Fruit fly (Drosophila melanogaster) whole organism, embryonic: ENCODE measurements around the gene Cyp303a1.
A peak's percentile ranks its signal among the peaks of the same experiment; 100 is the strongest.

Experiments
- ATbp ChIP-seq: fragments of 200-800 bp; sonication (Bioruptor generic); optimal IDR thresholded peaks from 2 replicates; lab custom pipeline; 2017; ENCODE audit warnings: missing biosample characterization, mild to moderate bottlenecking, missing genetic modification characterization, missing genetic modification reagents
- CG10147 ChIP-seq: fragments of 200-800 bp; sonication (Bioruptor generic); optimal IDR thresholded peaks from 2 replicates; lab custom pipeline; 2019; ENCODE audit warnings: missing biosample characterization, mild to moderate bottlenecking, missing genetic modification characterization, moderate library complexity
- CG10209 ChIP-seq: fragments of 200-800 bp; sonication (Bioruptor generic); optimal IDR thresholded peaks from 3 replicates; lab custom pipeline; 2017; ENCODE audit warnings: missing biosample characterization, mild to moderate bottlenecking, missing genetic modification characterization, missing genetic modification reagents
- CG1024 ChIP-seq: fragments of 200-800 bp; sonication (Bioruptor generic); IDR thresholded peaks from 2 replicates; pipeline ENCODE4 v1.3.6; 2022; ENCODE audit warnings: missing biosample characterization, missing genetic modification characterization
- CG11247 ChIP-seq: fragments of 200-800 bp; sonication (Bioruptor generic); IDR thresholded peaks from 2 replicates; pipeline ENCODE4 v1.3.6; 2022; ENCODE audit warnings: missing biosample characterization, missing genetic modification characterization
- CG11504 ChIP-seq: fragments of 200-800 bp; sonication (Bioruptor generic); optimal IDR thresholded peaks from 3 replicates; lab custom pipeline; 2019; ENCODE audit warnings: missing biosample characterization, mild to moderate bottlenecking, missing genetic modification characterization, moderate library complexity
- CG12104 ChIP-seq: fragments of 200-800 bp; sonication (Bioruptor generic); optimal IDR thresholded peaks from 3 replicates; lab custom pipeline; 2016; ENCODE audit warnings: missing biosample characterization, missing genetic modification characterization
- CG12769 ChIP-seq: fragments of 200-800 bp; sonication (Bioruptor generic); optimal IDR thresholded peaks from 2 replicates; lab custom pipeline; 2019; ENCODE audit warnings: missing biosample characterization, mild to moderate bottlenecking, missing genetic modification characterization, moderate library complexity
- CG1603 ChIP-seq: fragments of 200-800 bp; sonication (Bioruptor generic); optimal IDR thresholded peaks from 2 replicates; lab custom pipeline; 2019; ENCODE audit warnings: missing biosample characterization, mild to moderate bottlenecking, missing genetic modification characterization, moderate library complexity
- CG17612 ChIP-seq: fragments of 200-800 bp; sonication (Bioruptor generic); IDR thresholded peaks from 2 replicates; pipeline ENCODE4 v1.3.6; 2022; ENCODE audit warnings: missing biosample characterization, missing genetic modification characterization
- CG2199 ChIP-seq: fragments of 200-800 bp; sonication (Bioruptor generic); IDR thresholded peaks from 3 replicates; pipeline ENCODE4 v1.3.6; 2022; ENCODE audit warnings: missing biosample characterization, missing genetic modification characterization
- CG3065 ChIP-seq: fragments of 200-800 bp; sonication (Bioruptor generic); optimal IDR thresholded peaks from 2 replicates; lab custom pipeline; 2016; ENCODE audit warnings: missing biosample characterization, missing genetic modification characterization
- CG3163 ChIP-seq: fragments of 200-800 bp; sonication (Bioruptor generic); optimal IDR thresholded peaks from 3 replicates; lab custom pipeline; 2016; ENCODE audit warnings: missing biosample characterization, missing genetic modification characterization
- CG6765 ChIP-seq: fragments of 200-800 bp; sonication (Bioruptor generic); optimal IDR thresholded peaks from 3 replicates; lab custom pipeline; 2017; ENCODE audit warnings: missing biosample characterization, mild to moderate bottlenecking, missing genetic modification characterization
- CG6813 ChIP-seq: fragments of 200-800 bp; sonication (Bioruptor generic); optimal IDR thresholded peaks from 2 replicates; lab custom pipeline; 2017; ENCODE audit warnings: missing biosample characterization, missing genetic modification characterization, mild to moderate bottlenecking, moderate library complexity, missing genetic modification reagents
- CG7786 ChIP-seq: fragments of 200-800 bp; sonication (Bioruptor generic); optimal IDR thresholded peaks from 2 replicates; lab custom pipeline; 2016; ENCODE audit warnings: missing biosample characterization, missing genetic modification characterization
- CG7987 ChIP-seq: fragments of 200-800 bp; sonication (Bioruptor generic); optimal IDR thresholded peaks from 2 replicates; lab custom pipeline; 2018; ENCODE audit warnings: missing biosample characterization, mild to moderate bottlenecking, missing genetic modification characterization, moderate library complexity
- CG8388 ChIP-seq: fragments of 200-800 bp; sonication (Bioruptor generic); optimal IDR thresholded peaks from 2 replicates; lab custom pipeline; 2019; ENCODE audit warnings: missing biosample characterization, mild to moderate bottlenecking, missing genetic modification characterization, moderate library complexity
- CG8478 ChIP-seq: fragments of >200 bp; optimal IDR thresholded peaks from 2 replicates; lab custom pipeline; 2018
- CG8924 ChIP-seq: fragments of 200-800 bp; optimal IDR thresholded peaks from 3 replicates; lab custom pipeline; 2019; ENCODE audit warnings: missing biosample characterization, mild to moderate bottlenecking, missing genetic modification characterization, moderate library complexity
- CG9215 ChIP-seq: fragments of 200-800 bp; sonication (Bioruptor generic); IDR thresholded peaks from 2 replicates; pipeline ENCODE4 v1.3.6; 2022; ENCODE audit warnings: missing biosample characterization, missing genetic modification characterization
- CG9609 ChIP-seq: fragments of 200-800 bp; sonication (Bioruptor generic); optimal IDR thresholded peaks from 3 replicates; lab custom pipeline; 2016; ENCODE audit warnings: missing biosample characterization, missing genetic modification characterization
- CG9876 ChIP-seq: fragments of 200-800 bp; sonication (Bioruptor generic); optimal IDR thresholded peaks from 2 replicates; lab custom pipeline; 2016; ENCODE audit warnings: missing biosample characterization, missing genetic modification characterization
- Dad ChIP-seq: fragments of 200-800 bp; sonication (Bioruptor generic); optimal IDR thresholded peaks from 3 replicates; lab custom pipeline; 2016; ENCODE audit warnings: missing biosample characterization, missing genetic modification characterization
- Dek ChIP-seq: fragments of 200-800 bp; sonication (Bioruptor generic); optimal IDR thresholded peaks from 3 replicates; lab custom pipeline; 2019; ENCODE audit warnings: missing biosample characterization, mild to moderate bottlenecking, missing genetic modification characterization, moderate library complexity
- Fer1 ChIP-seq: fragments of 200-800 bp; sonication (Bioruptor generic); optimal IDR thresholded peaks from 2 replicates; lab custom pipeline; 2017; ENCODE audit warnings: missing biosample characterization, mild to moderate bottlenecking, missing genetic modification characterization
- HHEX ChIP-seq: fragments of 200-800 bp; sonication (Bioruptor generic); optimal IDR thresholded peaks from 3 replicates; lab custom pipeline; 2017; ENCODE audit warnings: missing biosample characterization, mild to moderate bottlenecking, missing genetic modification characterization, missing genetic modification reagents
- Mad ChIP-seq: fragments of 200-800 bp; sonication (Bioruptor generic); optimal IDR thresholded peaks from 2 replicates; lab custom pipeline; 2016; ENCODE audit warnings: missing biosample characterization, missing genetic modification characterization
- Max ChIP-seq: fragments of 200-800 bp; sonication (Bioruptor generic); optimal IDR thresholded peaks from 2 replicates; lab custom pipeline; 2016; ENCODE audit warnings: missing biosample characterization, mild to moderate bottlenecking, missing genetic modification characterization
- Med ChIP-seq: fragments of 200-800 bp; sonication (Bioruptor generic); peaks from one replicate; lab custom pipeline; 2016; ENCODE audit warnings: missing biosample characterization, missing genetic modification characterization, mild to moderate bottlenecking, inconsistent platforms, moderate library complexity
- Oli ChIP-seq: fragments of 200-800 bp; sonication (Bioruptor generic); optimal IDR thresholded peaks from 2 replicates; lab custom pipeline; 2018; ENCODE audit warnings: missing biosample characterization, mild to moderate bottlenecking, missing genetic modification characterization, moderate library complexity
- Sin3A ChIP-seq: fragments of >200 bp; optimal IDR thresholded peaks from 2 replicates; lab custom pipeline; 2018
- Ssrp ChIP-seq: fragments of 200-800 bp; sonication (Bioruptor generic); optimal IDR thresholded peaks from 2 replicates; lab custom pipeline; 2018; ENCODE audit warnings: missing biosample characterization, mild to moderate bottlenecking, missing genetic modification characterization, moderate library complexity
- Trl ChIP-seq, 3 experiments: fragments of >200 bp in 2 of 3; fragments of 200-800 bp in 1 of 3; sonication (Bioruptor generic) in 1 of 3; optimal IDR thresholded peaks; 2 replicates in 1 of 3; 3 replicates in 2 of 3; lab custom pipeline; 2016 to 2017; ENCODE audit warnings: missing biosample characterization in 1 of 3, missing genetic modification characterization in 1 of 3
- caup ChIP-seq: fragments of 200-800 bp; sonication (Bioruptor generic); optimal IDR thresholded peaks from 3 replicates; lab custom pipeline; 2017; ENCODE audit warnings: missing biosample characterization, mild to moderate bottlenecking, missing genetic modification characterization, moderate library complexity; ENCODE audit not compliant: severe bottlenecking
- eve ChIP-seq, 2 experiments: fragments of >200 bp; optimal IDR thresholded peaks; 2 replicates each; lab custom pipeline; 2017; ENCODE audit warnings: missing biosample characterization in 2 of 2, missing genetic modification characterization in 2 of 2
- fd96Cb ChIP-seq: fragments of 200-800 bp; sonication (Bioruptor generic); optimal IDR thresholded peaks from 2 replicates; lab custom pipeline; 2018; ENCODE audit warnings: missing biosample characterization, mild to moderate bottlenecking, missing genetic modification characterization, moderate library complexity
- grau ChIP-seq: fragments of 200-800 bp; optimal IDR thresholded peaks from 3 replicates; lab custom pipeline; 2019; ENCODE audit warnings: missing biosample characterization, mild to moderate bottlenecking, missing genetic modification characterization, moderate library complexity
- hb ChIP-seq: fragments of 200-800 bp; sonication (Bioruptor generic); IDR thresholded peaks from 3 replicates; pipeline ENCODE4 v1.3.6; 2022; ENCODE audit warnings: missing biosample characterization, missing genetic modification characterization; ENCODE audit not compliant: partially characterized antibody
- lilli ChIP-seq: fragments of 200-800 bp; sonication (Bioruptor generic); optimal IDR thresholded peaks from 3 replicates; lab custom pipeline; 2016; ENCODE audit warnings: missing biosample characterization, missing genetic modification characterization
- oc ChIP-seq: fragments of 200-800 bp; sonication (Bioruptor generic); optimal IDR thresholded peaks from 2 replicates; lab custom pipeline; 2018; ENCODE audit warnings: missing biosample characterization, mild to moderate bottlenecking, missing genetic modification characterization, moderate library complexity
- pho ChIP-seq: fragments of 200-800 bp; sonication (Bioruptor generic); optimal IDR thresholded peaks from 2 replicates; lab custom pipeline; 2016; ENCODE audit warnings: missing biosample characterization, missing genetic modification characterization
- sc ChIP-seq, 3 experiments: fragments of >200 bp in 2 of 3; fragments of 200-800 bp in 1 of 3; sonication (Bioruptor generic) in 1 of 3; optimal IDR thresholded peaks; 2 replicates in 2 of 3; 3 replicates in 1 of 3; lab custom pipeline; 2017; ENCODE audit warnings: mild to moderate bottlenecking in 1 of 3, missing biosample characterization in 1 of 3, missing genetic modification characterization in 1 of 3, missing genetic modification reagents in 1 of 3
- scrt ChIP-seq: fragments of 200-800 bp; sonication (Bioruptor generic); optimal IDR thresholded peaks from 2 replicates; lab custom pipeline; 2018; ENCODE audit warnings: missing biosample characterization, mild to moderate bottlenecking, missing genetic modification characterization, moderate library complexity
- slp2 ChIP-seq: fragments of 200-800 bp; sonication (Bioruptor generic); optimal IDR thresholded peaks from 2 replicates; lab custom pipeline; 2016; ENCODE audit warnings: missing biosample characterization, missing genetic modification characterization
- sna ChIP-seq: fragments of 200-800 bp; sonication (Bioruptor generic); IDR thresholded peaks from 2 replicates; pipeline ENCODE4 v1.3.6; 2022; ENCODE audit warnings: missing biosample characterization, missing genetic modification characterization; ENCODE audit not compliant: partially characterized antibody

The Cyp303a1 gene

DNA sequence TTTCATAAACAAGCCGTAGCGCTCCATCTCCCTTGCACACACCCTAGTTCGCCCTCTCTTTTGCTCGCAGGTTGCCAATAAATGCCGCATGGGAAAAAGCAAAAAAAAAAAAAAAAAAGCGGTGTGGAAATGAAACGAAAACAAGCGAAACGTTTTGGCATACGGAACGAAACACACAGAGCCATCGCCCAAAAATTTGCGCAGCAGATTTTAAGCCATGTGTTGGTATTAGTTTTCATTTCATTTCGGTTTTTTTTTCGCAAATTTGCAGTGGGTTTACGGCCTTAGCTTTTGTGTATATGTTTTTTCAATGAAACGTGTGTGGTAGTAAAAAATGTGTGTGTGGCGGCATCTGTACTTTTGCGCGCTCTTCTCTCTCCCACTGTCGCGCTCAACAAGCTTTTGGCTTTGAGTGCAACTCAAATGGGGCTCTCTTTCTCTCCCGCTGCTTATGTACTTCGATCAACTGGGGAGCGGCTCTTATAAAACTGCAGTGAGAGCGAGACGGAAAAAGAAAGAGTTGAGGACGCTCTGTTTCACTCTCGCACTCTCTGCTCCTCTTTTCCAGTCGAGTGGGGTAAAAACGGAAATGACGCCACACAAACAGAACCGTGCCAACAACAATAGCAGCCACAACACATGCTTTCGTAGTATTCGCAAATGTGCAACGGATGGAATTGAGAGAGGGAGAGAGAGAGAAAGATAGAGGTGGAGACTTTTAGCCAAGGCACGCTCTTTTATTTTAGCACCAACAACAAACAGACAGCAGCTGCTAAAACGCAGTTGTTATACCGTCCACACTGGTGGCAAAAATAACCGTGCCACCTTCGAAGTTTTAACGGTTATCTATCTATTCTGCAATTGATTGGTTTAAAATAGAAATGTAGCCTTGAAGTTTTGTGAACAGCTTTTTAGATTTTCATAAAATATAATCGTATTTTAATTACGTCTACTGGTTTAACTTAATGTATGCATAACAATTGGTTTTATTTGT is 9.4 kb upstream of the Cyp303a1 start (continued):
- TF ChIP-seq CG8388 (GFP tag; lab: Kevin White, UChicago) = peak; percentile 54
- no peak for TF ChIP-seq CG9215
- TF ChIP-seq Dad (GFP tag; lab: Kevin White, UChicago) = peak; percentile 31
- peak; percentile 72 for TF ChIP-seq CG7987 (GFP tag; lab: Kevin White, UChicago)
- no peak for TF ChIP-seq CG11247 (GFP tag; lab: Robert Waterston, UW)
- peak; percentile 77 for TF ChIP-seq CG6813 (GFP tag; lab: Kevin White, UChicago)
- peak; percentile 30 for TF ChIP-seq CG1603 (tag; lab: Kevin White, UChicago)
- TF ChIP-seq eve (GFP tag; optimal IDR thresholded peaks at IDR 0.05; lab: Kevin White, UChicago) = peak in 1 of 2 experiments; percentile 85
- peak; percentile 70 for TF ChIP-seq scrt (GFP tag; lab: Kevin White, UChicago)
- TF ChIP-seq Fer1 (GFP tag; lab: Kevin White, UChicago) = peak; percentile 45
- TF ChIP-seq Max (GFP tag; lab: Kevin White, UChicago) = peak; percentile 21
- peak; percentile 52 for TF ChIP-seq ATbp
- peak; percentile 48 for TF ChIP-seq CG10147 (GFP tag; lab: Kevin White, UChicago)
- no peak for TF ChIP-seq CG2199
- no peak for TF ChIP-seq Sin3A (lab: Kevin White, UChicago)
- TF ChIP-seq CG10209 = peak; percentile 25
- no peak for TF ChIP-seq sc (optimal IDR thresholded peaks at IDR 0.05; lab: Kevin White, UChicago)
- no peak for TF ChIP-seq sc (GFP tag; optimal IDR thresholded peaks at IDR 0.05; lab: Kevin White, UChicago)
- TF ChIP-seq grau (tag; lab: Kevin White, UChicago) = peak; percentile 45
- TF ChIP-seq CG7786 (GFP tag; lab: Kevin White, UChicago) = peak; percentile 5
- peak; percentile 56 for TF ChIP-seq CG6765 (GFP tag; lab: Kevin White, UChicago)
- TF ChIP-seq CG9609 (GFP tag; lab: Kevin White, UChicago) = peak; percentile 53
- no peak for TF ChIP-seq CG1024 (GFP tag; lab: Robert Waterston, UW)
- TF ChIP-seq CG17612 (GFP tag; lab: Robert Waterston, UW) = no peak
- TF ChIP-seq pho (GFP tag; lab: Kevin White, UChicago) = peak; percentile 64
- TF ChIP-seq CG11504 (tag; lab: Kevin White, UChicago) = peak; percentile 56
- peak; percentile 59 for TF ChIP-seq Dek
- peak; percentile 64 for TF ChIP-seq lilli (GFP tag; lab: Kevin White, UChicago)
- peak; percentile 56 for TF ChIP-seq Oli
- TF ChIP-seq CG8478 (lab: Kevin White, UChicago) = peak; percentile 74
- no peak for TF ChIP-seq oc (tag; lab: Kevin White, UChicago)
- no peak for TF ChIP-seq sna (GFP tag; lab: Robert Waterston, UW)
- TF ChIP-seq hb (GFP tag; lab: Robert Waterston, UW) = no peak
- TF ChIP-seq CG8924 = peak; percentile 36
- peak; percentile 94 to 99 for TF ChIP-seq Trl (optimal IDR thresholded peaks at IDR 0.05; lab: Kevin White, UChicago)
- peak; percentile 13 for TF ChIP-seq Trl (GFP tag; optimal IDR thresholded peaks at IDR 0.05; lab: Kevin White, UChicago)
- TF ChIP-seq HHEX (GFP tag; lab: Kevin White, UChicago) = peak; percentile 62
- TF ChIP-seq CG12104 (GFP tag; lab: Kevin White, UChicago) = peak; percentile 0
- TF ChIP-seq CG9876 = peak; percentile 15
- peak; percentile 35 for TF ChIP-seq caup (GFP tag; lab: Kevin White, UChicago)
- TF ChIP-seq slp2 (GFP tag; lab: Kevin White, UChicago) = peak; percentile 18
- no peak for TF ChIP-seq CG3065 (GFP tag; lab: Kevin White, UChicago)
- TF ChIP-seq CG3163 (GFP tag; lab: Kevin White, UChicago) = peak; percentile 78
- TF ChIP-seq fd96Cb = peak; percentile 24
- peak; percentile 53 for TF ChIP-seq Mad (GFP tag; lab: Kevin White, UChicago)
- peak; percentile 79 for TF ChIP-seq CG12769 (tag; lab: Kevin White, UChicago)
- TF ChIP-seq Med (GFP tag; lab: Kevin White, UChicago) = peak; percentile 82
- TF ChIP-seq Ssrp = peak; percentile 1
